Fruit fly (Drosophila melanogaster) whole organism: ENCODE results near the gene DAAM.

Experiments used
- CG8478 ChIP-seq: fragments of >200 bp; optimal IDR thresholded peaks from 2 replicates; lab custom pipeline; 2018; ENCODE audit warnings: inconsistent platforms
- Dll ChIP-seq: fragments of >200 bp; optimal IDR thresholded peaks from 2 replicates; lab custom pipeline; 2017
- EcR ChIP-seq, 2 experiments: fragments of >200 bp; optimal IDR thresholded peaks; 2 replicates each; lab custom pipeline; 2017; ENCODE audit warnings: missing biosample characterization in 2 of 2, missing genetic modification characterization in 2 of 2, missing genetic modification reagents in 2 of 2
- pan ChIP-seq: fragments of >200 bp; optimal IDR thresholded peaks from 2 replicates; lab custom pipeline; 2017
- psq ChIP-seq: fragments of >200 bp; optimal IDR thresholded peaks from 2 replicates; lab custom pipeline; 2017
- usp ChIP-seq: fragments of >200 bp; optimal IDR thresholded peaks from 2 replicates; lab custom pipeline; 2017; ENCODE audit warnings: missing biosample characterization, missing genetic modification characterization, mixed read lengths

dm6 chrX:1276047-1276756 lies 46.0 kb downstream of the DAAM start:
- TF ChIP-seq Dll (peak; percentile 79), psq (lab: Kevin White, UChicago) (no peak), pan (lab: Kevin White, UChicago) (no peak), CG8478 (lab: Kevin White, UChicago) (no peak), EcR (GFP tag; optimal IDR thresholded peaks at IDR 0.05; lab: Kevin White, UChicago) (no peak), usp (GFP tag; lab: Kevin White, UChicago) (no peak)
